Worm (Caenorhabditis elegans) whole organism, L2 larva: Measurements from ENCODE around the gene C39E9.12.

Experiments
- C34F6.9 ChIP-seq: fragments of 150-350 bp; optimal IDR thresholded peaks from 2 replicates; lab custom pipeline; 2014; ENCODE audit warnings: missing biosample characterization, missing genetic modification characterization
- F13H6.1 ChIP-seq: sonication (generic microtip); optimal IDR thresholded peaks from 2 replicates; lab custom pipeline; 2016; ENCODE audit warnings: missing genetic modification characterization, missing compliant biosample characterization
- R02D3.7 ChIP-seq: fragments of 150-350 bp; optimal IDR thresholded peaks from 2 replicates; lab custom pipeline; 2014; ENCODE audit warnings: missing biosample characterization, missing genetic modification characterization
- Y55F3AM.14 ChIP-seq: fragments of 200-800 bp; sonication (Bioruptor generic); optimal IDR thresholded peaks from 2 replicates; lab custom pipeline; 2018; ENCODE audit warnings: mild to moderate bottlenecking, missing genetic modification characterization, missing compliant biosample characterization
- ZK546.5 ChIP-seq: sonication (generic microtip); optimal IDR thresholded peaks from 2 replicates; lab custom pipeline; 2017; ENCODE audit warnings: missing biosample characterization, missing genetic modification characterization
- alr-1 ChIP-seq: fragments of 150-350 bp; optimal IDR thresholded peaks from 2 replicates; lab custom pipeline; 2014; ENCODE audit warnings: missing biosample characterization, missing genetic modification characterization
- aly-2 ChIP-seq: fragments of 150-350 bp; optimal IDR thresholded peaks from 2 replicates; lab custom pipeline; 2014; ENCODE audit warnings: missing biosample characterization, missing genetic modification characterization
- ama-1 ChIP-seq: fragments of 150-350 bp; optimal IDR thresholded peaks from 2 replicates; lab custom pipeline; 2018; ENCODE audit warnings: inconsistent platforms
- blmp-1 ChIP-seq: sonication (generic microtip); optimal IDR thresholded peaks from 2 replicates; lab custom pipeline; 2017; ENCODE audit warnings: missing genetic modification characterization, mild to moderate bottlenecking, missing compliant biosample characterization, antibody characterized with exemption, moderate library complexity; ENCODE audit not compliant: insufficient read depth
- ceh-16 ChIP-seq: fragments of 150-350 bp; optimal IDR thresholded peaks from 2 replicates; lab custom pipeline; 2014; ENCODE audit warnings: missing biosample characterization, missing genetic modification characterization
- ceh-82 ChIP-seq: fragments of 150-350 bp; optimal IDR thresholded peaks from 2 replicates; lab custom pipeline; 2014; ENCODE audit warnings: missing biosample characterization, missing genetic modification characterization
- crh-2 ChIP-seq: sonication (generic microtip); optimal IDR thresholded peaks from 2 replicates; lab custom pipeline; 2017; ENCODE audit warnings: missing biosample characterization, missing genetic modification characterization
- dmd-4 ChIP-seq: sonication (generic microtip); optimal IDR thresholded peaks from 2 replicates; lab custom pipeline; 2017; ENCODE audit warnings: missing biosample characterization, missing genetic modification characterization
- egl-27 ChIP-seq: sonication (generic microtip); optimal IDR thresholded peaks from 3 replicates; lab custom pipeline; 2017; ENCODE audit warnings: missing biosample characterization, missing genetic modification reagents, missing genetic modification characterization
- elt-1 ChIP-seq: fragments of 150-350 bp; optimal IDR thresholded peaks from 2 replicates; lab custom pipeline; 2014; ENCODE audit warnings: missing biosample characterization, missing genetic modification characterization
- elt-3 ChIP-seq: sonication (generic microtip); optimal IDR thresholded peaks from 2 replicates; lab custom pipeline; 2017; ENCODE audit warnings: missing biosample characterization, missing genetic modification characterization
- fos-1 ChIP-seq: fragments of 150-350 bp; optimal IDR thresholded peaks from 2 replicates; lab custom pipeline; 2014; ENCODE audit warnings: missing biosample characterization, missing genetic modification characterization
- gmeb-1 ChIP-seq: fragments of 150-350 bp; optimal IDR thresholded peaks from 2 replicates; lab custom pipeline; 2014; ENCODE audit warnings: missing biosample characterization, missing genetic modification characterization
- lin-11 ChIP-seq: fragments of 150-350 bp; sonication (generic microtip); optimal IDR thresholded peaks from 2 replicates; lab custom pipeline; 2014; ENCODE audit warnings: missing biosample characterization, missing genetic modification characterization, inconsistent platforms, mixed read lengths
- lin-13 ChIP-seq: fragments of 150-350 bp; optimal IDR thresholded peaks from 2 replicates; lab custom pipeline; 2014; ENCODE audit warnings: missing biosample characterization, missing genetic modification reagents, missing genetic modification characterization
- lin-39 ChIP-seq: fragments of 150-350 bp; optimal IDR thresholded peaks from 2 replicates; lab custom pipeline; 2014; ENCODE audit warnings: missing biosample characterization, missing genetic modification reagents, missing genetic modification characterization
- lsy-2 ChIP-seq, 2 experiments: fragments of 150-350 bp in 1 of 2; sonication (generic microtip) in 1 of 2; optimal IDR thresholded peaks; 2 replicates each; lab custom pipeline; 2014 to 2017; ENCODE audit warnings: missing biosample characterization in 2 of 2, missing genetic modification characterization in 2 of 2
- mab-5 ChIP-seq: fragments of 150-350 bp; optimal IDR thresholded peaks from 2 replicates; lab custom pipeline; 2014; ENCODE audit warnings: missing biosample characterization, missing genetic modification characterization
- mbf-1 ChIP-seq: sonication (generic microtip); optimal IDR thresholded peaks from 2 replicates; lab custom pipeline; 2017; ENCODE audit warnings: missing biosample characterization, missing genetic modification characterization
- mdl-1 ChIP-seq, 2 experiments: fragments of 150-350 bp in 1 of 2; sonication (generic microtip) in 1 of 2; optimal IDR thresholded peaks; 2 replicates each; lab custom pipeline; 2017; ENCODE audit warnings: missing biosample characterization in 2 of 2, missing genetic modification characterization in 2 of 2
- nhr-10 ChIP-seq: sonication (generic microtip); optimal IDR thresholded peaks from 2 replicates; lab custom pipeline; 2017; ENCODE audit warnings: missing biosample characterization, missing genetic modification characterization
- nhr-11 ChIP-seq: fragments of 150-350 bp; optimal IDR thresholded peaks from 2 replicates; lab custom pipeline; 2014; ENCODE audit warnings: missing biosample characterization, missing genetic modification characterization
- nhr-12 ChIP-seq: fragments of 150-350 bp; optimal IDR thresholded peaks from 2 replicates; lab custom pipeline; 2014; ENCODE audit warnings: missing biosample characterization, missing genetic modification characterization
- nhr-129 ChIP-seq: fragments of 150-350 bp; optimal IDR thresholded peaks from 2 replicates; lab custom pipeline; 2014; ENCODE audit warnings: missing biosample characterization, missing genetic modification characterization
- nhr-21 ChIP-seq: fragments of 150-350 bp; optimal IDR thresholded peaks from 2 replicates; lab custom pipeline; 2014; ENCODE audit warnings: missing biosample characterization, missing genetic modification characterization
- nhr-23 ChIP-seq: fragments of 150-350 bp; optimal IDR thresholded peaks from 2 replicates; lab custom pipeline; 2014; ENCODE audit warnings: missing biosample characterization, missing genetic modification reagents, missing genetic modification characterization
- nhr-237 ChIP-seq: fragments of 150-350 bp; optimal IDR thresholded peaks from 2 replicates; lab custom pipeline; 2014; ENCODE audit warnings: missing biosample characterization, missing genetic modification characterization
- nhr-25 ChIP-seq: fragments of 150-350 bp; sonication (generic microtip); optimal IDR thresholded peaks from 3 replicates; lab custom pipeline; 2014; ENCODE audit warnings: missing biosample characterization, missing genetic modification characterization
- nhr-6 ChIP-seq: fragments of 150-350 bp; optimal IDR thresholded peaks from 2 replicates; lab custom pipeline; 2014; ENCODE audit warnings: missing biosample characterization, missing genetic modification characterization
- nhr-77 ChIP-seq: fragments of 150-350 bp; optimal IDR thresholded peaks from 2 replicates; lab custom pipeline; 2014; ENCODE audit warnings: missing biosample characterization, missing genetic modification characterization
- peb-1 ChIP-seq: fragments of 150-350 bp; optimal IDR thresholded peaks from 2 replicates; lab custom pipeline; 2014; ENCODE audit warnings: missing biosample characterization, missing genetic modification characterization
- sem-4 ChIP-seq: fragments of 150-350 bp; optimal IDR thresholded peaks from 2 replicates; lab custom pipeline; 2014; ENCODE audit warnings: missing biosample characterization, missing genetic modification reagents, missing genetic modification characterization
- skn-1 ChIP-seq: sonication (generic microtip); optimal IDR thresholded peaks from 2 replicates; lab custom pipeline; 2017; ENCODE audit warnings: missing biosample characterization, missing genetic modification characterization
- sma-3 ChIP-seq: sonication (generic microtip); optimal IDR thresholded peaks from 2 replicates; lab custom pipeline; 2016; ENCODE audit warnings: missing genetic modification reagents, missing genetic modification characterization, missing compliant biosample characterization
- sma-9 ChIP-seq, 2 experiments: fragments of 150-350 bp in 1 of 2; sonication (generic microtip) in 1 of 2; optimal IDR thresholded peaks; 2 replicates each; lab custom pipeline; 2014 to 2016; ENCODE audit warnings: missing genetic modification characterization in 2 of 2, mild to moderate bottlenecking in 1 of 2, missing biosample characterization in 1 of 2, missing compliant biosample characterization in 1 of 2, missing genetic modification reagents in 1 of 2, moderate library complexity in 1 of 2
- snpc-4 ChIP-seq: fragments of 150-350 bp; optimal IDR thresholded peaks from 2 replicates; lab custom pipeline; 2014; ENCODE audit warnings: missing biosample characterization, missing genetic modification characterization
- unc-39 ChIP-seq: fragments of 150-350 bp; optimal IDR thresholded peaks from 2 replicates; lab custom pipeline; 2014; ENCODE audit warnings: missing biosample characterization, missing genetic modification characterization
- unc-55 ChIP-seq: fragments of 150-350 bp; sonication (generic microtip); optimal IDR thresholded peaks from 3 replicates; lab custom pipeline; 2014; ENCODE audit warnings: missing biosample characterization, missing genetic modification reagents, missing genetic modification characterization
- unc-62 ChIP-seq: fragments of 150-350 bp; optimal IDR thresholded peaks from 2 replicates; lab custom pipeline; 2014; ENCODE audit warnings: missing biosample characterization, missing genetic modification reagents, missing genetic modification characterization
- zag-1 ChIP-seq: fragments of 150-350 bp; optimal IDR thresholded peaks from 2 replicates; lab custom pipeline; 2014; ENCODE audit warnings: missing biosample characterization, missing genetic modification characterization
- ztf-1 ChIP-seq: fragments of 200-800 bp; sonication (Bioruptor generic); conservative IDR thresholded peaks from 2 replicates; pipeline ENCODE4 v1.3.6; 2022; ENCODE audit warnings: missing genetic modification characterization, missing compliant biosample characterization
- ztf-11 ChIP-seq: sonication (generic microtip); optimal IDR thresholded peaks from 2 replicates; lab custom pipeline; 2017; ENCODE audit warnings: missing biosample characterization, missing genetic modification characterization
- ztf-4 ChIP-seq: fragments of 150-350 bp; optimal IDR thresholded peaks from 2 replicates; lab custom pipeline; 2014; ENCODE audit warnings: missing biosample characterization, missing genetic modification characterization

Gene C39E9.12

ce11 chrIV:13095462-13095861 lies 1.7 kb downstream of the C39E9.12 start, which contains the start of gene rfc-3:
TSS of gene rfc-3 (plus strand) at chrIV:13095762.
- no peak for TF ChIP-seq ztf-1
- TF ChIP-seq C34F6.9 (tag; lab: Kevin White, UChicago), result no peak
- TF ChIP-seq nhr-23 (tag; lab: Kevin White, UChicago), result no peak

ce11 chrIV:13096778-13097177 lies 3.0 kb downstream of the C39E9.12 start:
- no peak for TF ChIP-seq nhr-6 (tag; lab: Kevin White, UChicago)
- TF ChIP-seq nhr-129 (tag; lab: Kevin White, UChicago), result peak; percentile 27
- TF ChIP-seq, all 48 proteins: peak for 1

ce11 chrIV:13098652-13099051 lies 4.8 kb downstream of the C39E9.12 start, which contains the start of the genes dli-1, tin-9.2 and exos-4.1:
TSS of gene dli-1 (minus strand) at chrIV:13098792.
TSS of gene tin-9.2 (plus strand) at chrIV:13098995.
TSS of gene exos-4.1 (plus strand) at chrIV:13098999.
- TF ChIP-seq nhr-10 (tag; lab: Kevin White, UChicago), result no peak
- TF ChIP-seq crh-2 (tag; lab: Kevin White, UChicago), result peak; percentile 82
- peak; percentile 53 for TF ChIP-seq F13H6.1 (tag; lab: Kevin White, UChicago)
- peak; percentile 65 to 90 for TF ChIP-seq lsy-2 (tag; optimal IDR thresholded peaks at IDR 0.05; lab: Kevin White, UChicago)
- TF ChIP-seq sem-4 (tag; lab: Kevin White, UChicago), result no peak
- TF ChIP-seq C34F6.9 (tag; lab: Kevin White, UChicago), result peak; percentile 91
- TF ChIP-seq fos-1 (tag; lab: Kevin White, UChicago), result peak; percentile 47
- TF ChIP-seq ama-1 (lab: Kevin White, UChicago), result peak; percentile 8
- peak; percentile 67 for TF ChIP-seq mab-5 (tag; lab: Kevin White, UChicago)
- no peak for TF ChIP-seq nhr-23 (tag; lab: Kevin White, UChicago)
- TF ChIP-seq ZK546.5 (tag; lab: Kevin White, UChicago), result peak; percentile 19
- no peak for TF ChIP-seq aly-2 (tag; lab: Kevin White, UChicago)
- no peak for TF ChIP-seq egl-27 (tag; lab: Kevin White, UChicago)
- TF ChIP-seq R02D3.7 (tag; lab: Kevin White, UChicago), result no peak
- no peak for TF ChIP-seq unc-62
- TF ChIP-seq lin-11 (tag; lab: Kevin White, UChicago), result peak; percentile 23
- TF ChIP-seq nhr-21 (tag; lab: Kevin White, UChicago), result no peak
- no peak for TF ChIP-seq ztf-11 (tag; lab: Kevin White, UChicago)
- TF ChIP-seq ztf-4 (tag; lab: Kevin White, UChicago), result no peak
- no peak for TF ChIP-seq elt-1
- TF ChIP-seq nhr-25 (tag; lab: Kevin White, UChicago), result peak; percentile 65
- TF ChIP-seq ceh-82 (tag; lab: Kevin White, UChicago), result no peak
- TF ChIP-seq nhr-12, result no peak
- peak; percentile 6 for TF ChIP-seq blmp-1 (tag; lab: Kevin White, UChicago)
- no peak for TF ChIP-seq elt-3
- peak; percentile 84 for TF ChIP-seq gmeb-1 (tag; lab: Kevin White, UChicago)
- TF ChIP-seq skn-1, result no peak
- no peak for TF ChIP-seq Y55F3AM.14 (GFP tag; lab: Kevin White, UChicago)
- TF ChIP-seq mbf-1 (tag; lab: Kevin White, UChicago), result no peak
- no peak for TF ChIP-seq snpc-4 (tag; lab: Kevin White, UChicago)
- no peak for TF ChIP-seq dmd-4 (tag; lab: Kevin White, UChicago)
- no peak for TF ChIP-seq peb-1 (tag; lab: Kevin White, UChicago)
- TF ChIP-seq lin-13 (GFP tag; lab: Kevin White, UChicago), result peak; percentile 66
- TF ChIP-seq lin-39, result no peak
- no peak for TF ChIP-seq sma-9 (GFP tag; optimal IDR thresholded peaks at IDR 0.05; lab: Kevin White, UChicago)
- TF ChIP-seq sma-9 (tag; optimal IDR thresholded peaks at IDR 0.05; lab: Kevin White, UChicago), result no peak
- peak; percentile 89 for TF ChIP-seq unc-55
- peak; percentile 90 for TF ChIP-seq nhr-129 (tag; lab: Kevin White, UChicago)
- no peak for TF ChIP-seq ztf-1
- TF ChIP-seq nhr-237 (tag; lab: Kevin White, UChicago), result no peak
- TF ChIP-seq zag-1 (tag; lab: Kevin White, UChicago), result no peak
- TF ChIP-seq alr-1 (tag; lab: Kevin White, UChicago), result no peak
- TF ChIP-seq unc-39 (tag; lab: Kevin White, UChicago), result no peak
- peak in 1 of 2 experiments; percentile 5 for TF ChIP-seq mdl-1 (tag; optimal IDR thresholded peaks at IDR 0.05; lab: Kevin White, UChicago)
- TF ChIP-seq nhr-6 (tag; lab: Kevin White, UChicago), result no peak
- TF ChIP-seq nhr-77, result no peak
- TF ChIP-seq ceh-16 (tag; lab: Kevin White, UChicago), result no peak
- TF ChIP-seq nhr-11, result no peak
- TF ChIP-seq sma-3 (GFP tag; lab: Kevin White, UChicago), result peak; percentile 40
